Fruit fly (Drosophila melanogaster) S2 (cell line): ENCODE measurements around the gene Ndae1.

Experiments used
- CG8478 ChIP-seq: fragments of >200 bp; optimal IDR thresholded peaks from 2 replicates; lab custom pipeline; 2018
- CTCF ChIP-seq, 2 experiments: fragments of >200 bp; optimal IDR thresholded peaks; 2 replicates each; lab custom pipeline; 2018

Ndae1 gene

dm6 chr2L:7240964-7241363, 8.2 kb downstream of the Ndae1 start:
- TF ChIP-seq CTCF (optimal IDR thresholded peaks at IDR 0.05; lab: Kevin White, UChicago) (no peak), CG8478 (lab: Kevin White, UChicago) (no peak)

dm6 chr2L:7240311-7240710, 8.8 kb downstream of the Ndae1 start:
- no peak for TF ChIP-seq CG8478 (lab: Kevin White, UChicago)
- TF ChIP-seq CTCF (optimal IDR thresholded peaks at IDR 0.05; lab: Kevin White, UChicago), result no peak

- TF ChIP-seq CG8478 (lab: Kevin White, UChicago), result no peak
- TF ChIP-seq CTCF (optimal IDR thresholded peaks at IDR 0.05; lab: Kevin White, UChicago), result no peak
Observed at dm6 chr2L:7239310-7239709, 9.8 kb downstream of the Ndae1 start.

dm6 chr2L:7232713-7233112, 16.4 kb downstream of the Ndae1 start, which contains the start of gene CG43800:
Gene CG43800, minus strand, starts transcription at chr2L:7232813.
- TF ChIP-seq CTCF (optimal IDR thresholded peaks at IDR 0.05; lab: Kevin White, UChicago), result no peak
- no peak for TF ChIP-seq CG8478 (lab: Kevin White, UChicago)

dm6 chr2L:7227434-7227833, 21.7 kb downstream of the Ndae1 start, which contains the start of gene CG43799:
Gene CG43799, plus strand, starts transcription at chr2L:7227734.
- TF ChIP-seq CG8478 (lab: Kevin White, UChicago) (no peak), CTCF (optimal IDR thresholded peaks at IDR 0.05; lab: Kevin White, UChicago) (no peak)

- TF ChIP-seq CG8478 (lab: Kevin White, UChicago) (no peak), CTCF (optimal IDR thresholded peaks at IDR 0.05; lab: Kevin White, UChicago) (no peak)
Observed at dm6 chr2L:7226587-7226986, 22.6 kb downstream of the Ndae1 start.

dm6 chr2L:7222829-7223272, 26.3 kb downstream of the Ndae1 start, which contains the start of gene mEFG1:
Gene mEFG1, minus strand, starts transcription at chr2L:7223081.
- TF ChIP-seq CG8478 (lab: Kevin White, UChicago), result no peak
- TF ChIP-seq CTCF (optimal IDR thresholded peaks at IDR 0.05; lab: Kevin White, UChicago), result no peak

dm6 chr2L:7219650-7220267, 29.4 kb downstream of the Ndae1 start, which contains the start of gene CG13784:
Gene CG13784, minus strand, starts transcription at chr2L:7220033.
- peak; percentile 30 to 46 for TF ChIP-seq CTCF (optimal IDR thresholded peaks at IDR 0.05; lab: Kevin White, UChicago)
- no peak for TF ChIP-seq CG8478 (lab: Kevin White, UChicago)

dm6 chr2L:7219172-7219571, 30.0 kb downstream of the Ndae1 start:
- TF ChIP-seq CG8478 (lab: Kevin White, UChicago) (no peak), CTCF (optimal IDR thresholded peaks at IDR 0.05; lab: Kevin White, UChicago) (no peak)

- TF ChIP-seq CG8478 (lab: Kevin White, UChicago) (no peak), CTCF (optimal IDR thresholded peaks at IDR 0.05; lab: Kevin White, UChicago) (no peak)
Observed at dm6 chr2L:7217931-7218330, 31.2 kb downstream of the Ndae1 start.

dm6 chr2L:7217059-7217458, 32.1 kb downstream of the Ndae1 start:
- no peak for TF ChIP-seq CG8478 (lab: Kevin White, UChicago)
- TF ChIP-seq CTCF (optimal IDR thresholded peaks at IDR 0.05; lab: Kevin White, UChicago), result no peak

- no peak for TF ChIP-seq CTCF (optimal IDR thresholded peaks at IDR 0.05; lab: Kevin White, UChicago)
- no peak for TF ChIP-seq CG8478 (lab: Kevin White, UChicago)
Observed at dm6 chr2L:7216272-7216671, 32.9 kb downstream of the Ndae1 start.

dm6 chr2L:7215657-7216056, 33.5 kb downstream of the Ndae1 start:
- TF ChIP-seq CTCF (optimal IDR thresholded peaks at IDR 0.05; lab: Kevin White, UChicago) (no peak), CG8478 (lab: Kevin White, UChicago) (no peak)

- TF ChIP-seq CG8478 (lab: Kevin White, UChicago) (no peak), CTCF (optimal IDR thresholded peaks at IDR 0.05; lab: Kevin White, UChicago) (no peak)
Observed at dm6 chr2L:7214885-7215284, 34.3 kb downstream of the Ndae1 start.

dm6 chr2L:7213532-7213931, 35.6 kb downstream of the Ndae1 start:
- no peak for TF ChIP-seq CG8478 (lab: Kevin White, UChicago)
- no peak for TF ChIP-seq CTCF (optimal IDR thresholded peaks at IDR 0.05; lab: Kevin White, UChicago)

- TF ChIP-seq CTCF (optimal IDR thresholded peaks at IDR 0.05; lab: Kevin White, UChicago) (no peak), CG8478 (lab: Kevin White, UChicago) (no peak)
Observed at dm6 chr2L:7207660-7208059, 41.5 kb downstream of the Ndae1 start.
